Fruit fly (Drosophila melanogaster) S2 (cell line): ENCODE measurements around the gene Cyp313b1.

ENCODE experiments used
- CG8478 ChIP-seq: fragments of >200 bp; optimal IDR thresholded peaks from 2 replicates; lab custom pipeline; 2018
- CTCF ChIP-seq, 2 experiments: fragments of >200 bp; optimal IDR thresholded peaks; 2 replicates each; lab custom pipeline; 2018

Gene Cyp313b1

DNA sequence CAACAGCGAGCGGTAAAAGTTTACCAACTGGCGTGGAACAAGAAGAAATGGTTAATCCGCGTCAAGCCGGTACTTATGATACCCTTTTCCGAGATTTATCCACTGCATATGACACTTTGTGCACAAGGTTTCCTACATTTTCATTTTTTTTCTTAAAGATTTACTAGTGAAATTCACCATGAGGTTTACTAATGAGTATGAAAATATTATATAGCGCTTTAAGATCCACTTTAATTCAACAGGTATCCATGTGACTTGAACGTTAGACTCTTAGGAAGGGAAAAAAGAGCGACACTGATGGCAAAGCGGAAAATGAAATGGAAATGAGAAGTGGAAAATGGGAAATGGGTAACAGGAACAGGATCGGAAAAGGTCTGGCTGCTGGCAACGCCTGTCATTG is 6.8 kb downstream of the Cyp313b1 start:
- TF ChIP-seq CG8478 (lab: Kevin White, UChicago) (no peak), CTCF (optimal IDR thresholded peaks at IDR 0.05; lab: Kevin White, UChicago) (no peak)

DNA sequence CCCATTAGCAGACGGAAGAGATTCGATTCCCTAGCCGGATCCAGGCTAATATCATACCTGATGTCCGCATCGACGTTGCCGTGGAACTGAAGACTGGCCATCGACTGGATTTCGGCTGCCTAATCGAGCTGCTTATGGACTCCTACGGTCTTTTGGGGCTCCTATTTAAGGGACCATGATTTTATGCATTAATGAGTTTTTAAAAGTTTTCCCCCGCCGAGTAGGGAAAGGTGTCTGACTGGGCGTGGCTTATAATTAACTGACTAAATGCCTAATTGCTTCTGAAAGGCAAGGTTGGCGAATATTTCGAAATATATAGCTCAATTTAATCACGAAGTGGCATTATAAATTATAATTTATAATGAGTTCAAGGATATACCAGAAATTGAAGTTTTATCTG is 9.7 kb downstream of the Cyp313b1 start, which contains the start of gene Or85e:
Gene Or85e (minus strand): TSS at position 101 of the 400 bp plus-strand sequence.
- TF ChIP-seq CTCF (optimal IDR thresholded peaks at IDR 0.05; lab: Kevin White, UChicago), result no peak
- no peak for TF ChIP-seq CG8478 (lab: Kevin White, UChicago)

DNA sequence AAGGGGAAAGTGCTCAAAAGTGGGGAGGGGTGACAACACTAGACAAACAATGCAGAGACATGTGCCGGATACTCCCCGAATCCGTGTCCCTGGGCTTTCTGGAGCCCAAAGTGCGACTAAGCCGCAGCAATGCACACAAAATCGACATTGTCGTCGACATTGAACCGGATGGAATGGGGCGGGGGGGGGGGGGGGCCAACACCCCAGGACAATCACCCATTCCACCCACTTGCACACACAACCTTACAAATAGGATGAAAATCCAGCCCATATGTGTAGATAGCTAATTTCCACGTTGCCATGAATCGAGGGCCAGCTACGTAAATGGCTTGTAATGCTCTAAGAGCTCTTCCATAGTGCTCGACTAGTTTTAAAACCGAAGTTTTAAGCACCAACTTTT is 24.7 kb downstream of the Cyp313b1 start:
- TF ChIP-seq CTCF (optimal IDR thresholded peaks at IDR 0.05; lab: Kevin White, UChicago), result no peak
- no peak for TF ChIP-seq CG8478 (lab: Kevin White, UChicago)

DNA sequence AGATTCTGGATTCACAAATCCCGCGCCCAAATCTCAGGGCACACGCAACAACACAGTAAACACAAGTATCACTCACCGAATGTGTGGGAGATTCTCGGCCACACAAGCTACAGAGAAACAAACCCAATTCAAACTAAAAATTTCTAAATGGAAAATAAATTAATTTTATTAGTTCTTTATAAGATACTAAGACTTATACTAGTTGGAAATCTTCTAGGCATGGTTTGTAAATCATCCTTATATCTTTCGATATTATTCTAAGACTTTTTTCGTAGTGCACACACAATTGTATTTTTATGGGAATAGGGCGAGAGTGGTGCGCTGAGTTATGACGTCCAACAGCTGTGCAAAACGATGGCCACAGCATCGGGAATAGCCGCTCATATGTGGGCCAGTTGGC is 26.4 kb downstream of the Cyp313b1 start:
- TF ChIP-seq CG8478 (lab: Kevin White, UChicago) (no peak), CTCF (optimal IDR thresholded peaks at IDR 0.05; lab: Kevin White, UChicago) (no peak)

DNA sequence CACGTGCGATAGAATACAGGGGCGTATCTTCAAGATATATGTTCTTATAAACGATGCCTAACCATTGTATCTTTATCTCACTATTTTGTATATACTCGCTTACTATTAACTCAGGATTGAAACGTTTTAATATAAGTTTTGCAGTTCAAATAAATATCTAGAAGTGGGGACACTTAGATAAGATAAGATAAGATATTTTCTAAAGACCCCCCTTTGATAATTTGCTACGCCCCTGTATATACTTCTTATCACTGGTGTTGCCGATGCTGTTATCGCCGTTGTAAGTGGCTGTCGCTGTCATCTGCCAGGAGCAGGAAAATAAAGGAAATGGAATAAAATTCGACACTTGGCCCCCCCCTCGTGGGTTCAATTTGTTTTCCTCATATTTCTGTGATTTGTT is 29.3 kb downstream of the Cyp313b1 start:
- TF ChIP-seq CG8478 (lab: Kevin White, UChicago), result no peak
- no peak for TF ChIP-seq CTCF (optimal IDR thresholded peaks at IDR 0.05; lab: Kevin White, UChicago)

DNA sequence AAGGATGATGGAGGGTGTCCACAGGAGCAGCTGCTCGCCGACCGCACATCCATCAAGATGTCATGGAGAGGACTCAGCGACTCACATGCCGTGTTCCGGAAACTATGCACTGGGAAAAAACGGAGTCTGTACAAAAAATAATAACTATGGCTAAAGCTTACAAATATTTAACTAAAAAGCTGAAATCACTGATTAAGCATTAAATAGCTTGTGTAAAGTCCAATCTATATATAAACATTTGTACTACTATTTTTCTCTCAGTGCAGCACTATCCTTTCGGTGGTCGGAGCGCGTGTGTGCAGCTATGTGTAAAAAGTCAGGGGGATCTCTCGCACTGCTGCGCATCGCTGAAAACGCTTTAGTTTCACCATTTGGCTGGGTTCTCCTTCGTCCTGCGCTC is 49.3 kb downstream of the Cyp313b1 start:
- TF ChIP-seq CTCF (optimal IDR thresholded peaks at IDR 0.05; lab: Kevin White, UChicago) (no peak), CG8478 (lab: Kevin White, UChicago) (no peak)
